Worm (Caenorhabditis elegans) whole organism, L4/young adult: ENCODE data around the gene stt-3.

Source experiments
- W03F9.2 ChIP-seq: fragments of 150-350 bp; optimal IDR thresholded peaks from 2 replicates; lab custom pipeline; 2014; ENCODE audit warnings: missing biosample characterization, missing genetic modification characterization
- dao-5 ChIP-seq: sonication (generic microtip); optimal IDR thresholded peaks from 2 replicates; lab custom pipeline; 2016; ENCODE audit warnings: missing genotype, missing genetic modification characterization, moderate library complexity, missing compliant biosample characterization

DNA sequence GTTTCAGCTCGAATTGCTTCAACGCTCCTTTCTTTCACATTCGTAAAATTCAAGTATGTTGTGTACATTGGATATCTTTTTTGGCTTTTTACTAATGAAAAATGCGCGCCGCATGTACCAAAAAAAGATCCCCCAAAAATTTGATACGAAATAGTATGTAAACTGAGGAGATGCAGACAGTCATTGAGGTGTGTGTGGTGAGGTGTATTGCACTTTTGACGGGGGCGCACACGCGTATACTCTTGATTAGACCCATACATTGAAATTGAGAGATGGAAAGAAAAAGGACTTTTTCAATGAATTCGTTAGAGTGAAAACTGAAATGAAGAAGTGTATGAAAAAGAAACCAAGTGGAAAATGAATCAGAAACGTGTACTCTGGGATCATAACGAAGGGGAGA is 27.0 kb upstream of the stt-3 start:
- TF ChIP-seq W03F9.2 (tag; lab: Kevin White, UChicago) (no peak), dao-5 (tag; lab: Kevin White, UChicago) (no peak)
